Worm (Caenorhabditis elegans) whole organism, L3 larva: ENCODE results near the gene act-1.
A peak's percentile ranks its signal among the peaks of the same experiment; 100 is the strongest.

Experiments
- R02D3.7 ChIP-seq: fragments of 150-350 bp; optimal IDR thresholded peaks from 2 replicates; lab custom pipeline; 2014; ENCODE audit warnings: missing biosample characterization, missing genetic modification characterization
- aly-2 ChIP-seq: fragments of 150-350 bp; optimal IDR thresholded peaks from 2 replicates; lab custom pipeline; 2014; ENCODE audit warnings: missing biosample characterization, missing genetic modification characterization
- ceh-28 ChIP-seq: fragments of 150-350 bp; optimal IDR thresholded peaks from 2 replicates; lab custom pipeline; 2014; ENCODE audit warnings: missing biosample characterization, missing genetic modification reagents, missing genetic modification characterization
- ceh-82 ChIP-seq: fragments of 150-350 bp; optimal IDR thresholded peaks from 2 replicates; lab custom pipeline; 2014; ENCODE audit warnings: missing biosample characterization, missing genetic modification characterization
- ceh-9 ChIP-seq: sonication (generic microtip); optimal IDR thresholded peaks from 2 replicates; lab custom pipeline; 2018; ENCODE audit warnings: missing biosample characterization, missing genetic modification characterization
- egl-27 ChIP-seq: sonication (generic microtip); optimal IDR thresholded peaks from 4 replicates; lab custom pipeline; 2017; ENCODE audit warnings: missing biosample characterization, missing genetic modification reagents, missing genetic modification characterization
- elt-2 ChIP-seq: sonication (generic microtip); optimal IDR thresholded peaks from 2 replicates; lab custom pipeline; 2016; ENCODE audit warnings: missing genetic modification reagents, mild to moderate bottlenecking, missing genetic modification characterization, missing compliant biosample characterization
- fkh-10 ChIP-seq: sonication (generic microtip); optimal IDR thresholded peaks from 2 replicates; lab custom pipeline; 2017; ENCODE audit warnings: missing biosample characterization, missing genetic modification reagents, missing genetic modification characterization
- fkh-2 ChIP-seq: fragments of 150-350 bp; optimal IDR thresholded peaks from 2 replicates; lab custom pipeline; 2014; ENCODE audit warnings: missing biosample characterization, missing genetic modification reagents, missing genetic modification characterization
- fos-1 ChIP-seq: fragments of 150-350 bp; optimal IDR thresholded peaks from 2 replicates; lab custom pipeline; 2014; ENCODE audit warnings: missing biosample characterization, missing genetic modification characterization
- hmg-11 ChIP-seq: sonication (generic microtip); optimal IDR thresholded peaks from 2 replicates; lab custom pipeline; 2016; ENCODE audit warnings: missing genetic modification characterization, missing compliant biosample characterization
- jun-1 ChIP-seq: fragments of 150-350 bp; optimal IDR thresholded peaks from 2 replicates; lab custom pipeline; 2014; ENCODE audit warnings: missing biosample characterization, missing genetic modification reagents, missing genetic modification characterization
- lin-15B ChIP-seq: fragments of 150-350 bp; optimal IDR thresholded peaks from 2 replicates; lab custom pipeline; 2014; ENCODE audit warnings: missing biosample characterization, missing genetic modification characterization
- lin-39 ChIP-seq: fragments of 150-350 bp; optimal IDR thresholded peaks from 2 replicates; lab custom pipeline; 2018; ENCODE audit warnings: missing biosample characterization, missing genetic modification reagents, missing genetic modification characterization
- lsy-12 ChIP-seq: sonication (generic microtip); optimal IDR thresholded peaks from 2 replicates; lab custom pipeline; 2016; ENCODE audit warnings: mild to moderate bottlenecking, missing genetic modification characterization, missing compliant biosample characterization
- mdl-1 ChIP-seq: fragments of 150-350 bp; optimal IDR thresholded peaks from 2 replicates; lab custom pipeline; 2014; ENCODE audit warnings: missing biosample characterization, missing genetic modification characterization
- nfya-1 ChIP-seq: sonication (generic microtip); optimal IDR thresholded peaks from 2 replicates; lab custom pipeline; 2017; ENCODE audit warnings: missing genetic modification characterization, mild to moderate bottlenecking, missing compliant biosample characterization, antibody characterized with exemption, moderate library complexity; ENCODE audit not compliant: insufficient read depth
- nhr-12 ChIP-seq: fragments of 150-350 bp; optimal IDR thresholded peaks from 2 replicates; lab custom pipeline; 2014; ENCODE audit warnings: missing biosample characterization, missing genetic modification characterization
- nhr-23 ChIP-seq: fragments of 150-350 bp; optimal IDR thresholded peaks from 2 replicates; lab custom pipeline; 2014; ENCODE audit warnings: missing biosample characterization, missing genetic modification reagents, missing genetic modification characterization
- nhr-25 ChIP-seq: sonication (generic microtip); optimal IDR thresholded peaks from 2 replicates; lab custom pipeline; 2017; ENCODE audit warnings: missing biosample characterization, missing genetic modification characterization
- nhr-28 ChIP-seq: fragments of 150-350 bp; optimal IDR thresholded peaks from 2 replicates; lab custom pipeline; 2014; ENCODE audit warnings: missing biosample characterization, missing genetic modification characterization
- nhr-43 ChIP-seq: sonication (generic microtip); optimal IDR thresholded peaks from 2 replicates; lab custom pipeline; 2016; ENCODE audit warnings: mild to moderate bottlenecking, missing genetic modification characterization, missing compliant biosample characterization; ENCODE audit not compliant: poor library complexity, severe bottlenecking
- nhr-67 ChIP-seq: fragments of 150-350 bp; optimal IDR thresholded peaks from 2 replicates; lab custom pipeline; 2014; ENCODE audit warnings: missing biosample characterization, missing genetic modification characterization
- nhr-76 ChIP-seq: fragments of 150-350 bp; sonication (generic microtip); optimal IDR thresholded peaks from 5 replicates; lab custom pipeline; 2014; ENCODE audit warnings: missing biosample characterization, missing genetic modification characterization
- pha-4 ChIP-seq: fragments of 150-350 bp; optimal IDR thresholded peaks from 2 replicates; lab custom pipeline; 2014; ENCODE audit warnings: missing biosample characterization, missing genetic modification reagents, missing genetic modification characterization
- pqm-1 ChIP-seq: fragments of 150-350 bp; optimal IDR thresholded peaks from 2 replicates; lab custom pipeline; 2017; ENCODE audit warnings: missing biosample characterization, missing genetic modification characterization, inconsistent platforms
- sea-2 ChIP-seq: fragments of 150-350 bp; sonication (generic microtip); optimal IDR thresholded peaks from 4 replicates; lab custom pipeline; 2014; ENCODE audit warnings: missing biosample characterization, missing genetic modification reagents, missing genetic modification characterization
- snpc-4 ChIP-seq: fragments of 150-350 bp; optimal IDR thresholded peaks from 2 replicates; lab custom pipeline; 2014; ENCODE audit warnings: missing biosample characterization, missing genetic modification characterization
- tbx-2 ChIP-seq: sonication (generic microtip); optimal IDR thresholded peaks from 2 replicates; lab custom pipeline; 2016; ENCODE audit warnings: mild to moderate bottlenecking, missing genetic modification characterization, missing compliant biosample characterization
- unc-39 ChIP-seq: sonication (generic microtip); optimal IDR thresholded peaks from 4 replicates; lab custom pipeline; 2017; ENCODE audit warnings: missing biosample characterization, missing genetic modification characterization
- unc-62 ChIP-seq: fragments of 150-350 bp; sonication (generic microtip); optimal IDR thresholded peaks from 4 replicates; lab custom pipeline; 2014; ENCODE audit warnings: missing biosample characterization, missing genetic modification reagents, missing genetic modification characterization
- zag-1 ChIP-seq: fragments of 150-350 bp; optimal IDR thresholded peaks from 2 replicates; lab custom pipeline; 2014; ENCODE audit warnings: missing biosample characterization, missing genetic modification characterization
- ztf-11 ChIP-seq: fragments of 150-350 bp; optimal IDR thresholded peaks from 2 replicates; lab custom pipeline; 2014; ENCODE audit warnings: missing biosample characterization, missing genetic modification characterization

The act-1 gene

DNA sequence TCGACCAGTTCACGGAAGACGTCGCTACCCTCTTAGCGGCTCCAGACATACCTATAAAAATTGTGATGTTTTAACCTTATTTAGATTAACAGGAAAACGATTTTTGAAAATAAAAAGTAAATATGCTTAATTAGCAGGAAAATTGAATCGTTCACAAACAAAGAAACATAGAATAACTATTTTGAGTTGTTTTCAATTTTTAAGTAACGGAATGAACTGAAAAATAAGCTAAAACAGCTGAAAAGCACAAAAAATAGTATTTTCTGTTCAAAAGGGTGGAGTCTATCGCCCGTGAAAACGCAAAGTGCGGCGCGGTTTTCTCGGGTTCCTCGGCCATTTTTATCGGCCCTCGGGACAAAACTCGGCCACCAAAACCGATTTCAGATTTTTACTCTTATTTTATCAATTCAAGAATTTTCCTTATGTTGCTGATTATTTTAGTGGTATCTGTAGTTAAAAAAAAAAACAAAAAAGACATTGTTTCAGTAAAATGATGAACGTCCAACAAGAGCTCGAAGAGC is 43.0 kb downstream of the act-1 start, which contains the start of the genes atp-5 and lmtr-3:
TSS of gene atp-5 (minus strand) at position 51 of the 521 bp plus-strand sequence.
TSS of gene lmtr-3 (plus strand) at position 370 of the 521 bp plus-strand sequence.
- peak; percentile 74 for TF ChIP-seq nfya-1 (tag; lab: Kevin White, UChicago)
- peak; percentile 91 for TF ChIP-seq nhr-43 (tag; lab: Kevin White, UChicago)
- no peak for TF ChIP-seq fkh-2
- peak; percentile 14 for TF ChIP-seq R02D3.7
- peak; percentile 80 for TF ChIP-seq hmg-11
- TF ChIP-seq nhr-23 (tag; lab: Kevin White, UChicago) = peak; percentile 52
- TF ChIP-seq elt-2 (tag; lab: Kevin White, UChicago) = peak; percentile 64
- no peak for TF ChIP-seq nhr-28
- TF ChIP-seq lsy-12 = peak; percentile 52
- peak; percentile 65 for TF ChIP-seq lin-39 (tag; lab: Kevin White, UChicago)
- peak; percentile 64 for TF ChIP-seq nhr-25 (tag; lab: Kevin White, UChicago)
- TF ChIP-seq lin-15B (tag; lab: Kevin White, UChicago) = peak; percentile 85
- peak; percentile 42 for TF ChIP-seq pqm-1
- peak; percentile 81 for TF ChIP-seq pha-4 (tag; lab: Kevin White, UChicago)
- TF ChIP-seq tbx-2 (tag; lab: Kevin White, UChicago) = no peak
- TF ChIP-seq snpc-4 (tag; lab: Kevin White, UChicago) = peak; percentile 81
- no peak for TF ChIP-seq nhr-67 (tag; lab: Kevin White, UChicago)
- no peak for TF ChIP-seq fkh-10 (GFP tag; lab: Kevin White, UChicago)

DNA sequence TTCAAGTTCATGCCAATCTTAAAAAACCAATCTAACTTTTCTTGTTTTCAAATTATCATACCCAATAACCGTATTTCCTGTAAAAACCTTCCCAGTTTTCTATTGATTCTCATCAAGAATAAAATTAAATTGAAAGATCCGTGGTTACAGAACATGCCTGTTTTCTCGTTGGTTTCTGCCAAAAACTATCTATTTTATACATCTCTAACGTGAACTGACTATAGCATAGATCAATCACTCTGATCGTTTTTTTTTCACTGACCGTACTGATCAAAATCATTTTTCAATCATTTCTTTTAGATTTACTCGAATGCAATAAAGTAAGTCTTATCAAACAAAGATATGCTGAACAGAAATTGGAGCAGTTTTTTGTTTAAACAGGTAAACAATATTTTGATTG is 44.1 kb downstream of the act-1 start, which contains the start of gene C06H2.2:
TSS of gene C06H2.2 (plus strand) at position 301 of the 400 bp plus-strand sequence.
- TF ChIP-seq egl-27 (tag; lab: Kevin White, UChicago) = no peak
- TF ChIP-seq sea-2 (GFP tag; lab: Kevin White, UChicago) = no peak
- no peak for TF ChIP-seq fos-1 (tag; lab: Kevin White, UChicago)
- no peak for TF ChIP-seq nhr-76 (tag; lab: Kevin White, UChicago)
- no peak for TF ChIP-seq aly-2
- no peak for TF ChIP-seq lsy-12
- no peak for TF ChIP-seq nhr-12
- no peak for TF ChIP-seq ztf-11
- TF ChIP-seq jun-1 (tag; lab: Kevin White, UChicago) = no peak
- TF ChIP-seq zag-1 (tag; lab: Kevin White, UChicago) = no peak
- no peak for TF ChIP-seq unc-62 (GFP tag; lab: Kevin White, UChicago)
- TF ChIP-seq ceh-82 (tag; lab: Kevin White, UChicago) = no peak
- TF ChIP-seq mdl-1 = no peak
- no peak for TF ChIP-seq fkh-2
- TF ChIP-seq ceh-9 (tag; lab: Kevin White, UChicago) = no peak
- no peak for TF ChIP-seq elt-2 (tag; lab: Kevin White, UChicago)
- TF ChIP-seq ceh-28 = no peak
- TF ChIP-seq unc-39 (tag; lab: Kevin White, UChicago) = no peak
- TF ChIP-seq hmg-11 = no peak
- no peak for TF ChIP-seq nhr-28

DNA sequence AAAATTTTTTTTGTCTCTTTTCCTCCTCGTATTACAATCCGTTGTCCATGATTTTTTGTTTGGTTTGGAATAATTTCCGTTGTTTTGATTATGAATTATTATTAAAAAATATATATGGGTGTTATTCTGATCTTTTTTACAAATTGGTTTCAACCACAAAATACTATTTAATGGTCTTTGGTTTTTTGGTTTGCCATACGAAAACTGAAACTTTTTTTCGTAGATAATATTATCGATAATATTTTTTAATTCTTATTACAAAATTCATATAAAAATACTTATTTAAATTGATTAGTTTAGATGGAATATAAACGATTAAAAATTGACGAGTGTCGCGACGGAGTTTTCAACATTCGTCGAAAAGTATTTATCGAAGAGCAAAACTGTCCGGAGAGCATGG is 46.3 kb downstream of the act-1 start, which contains the start of gene jmjd-5:
TSS of gene jmjd-5 (plus strand) at position 301 of the 400 bp plus-strand sequence.
- TF ChIP-seq lsy-12 (no peak), nfya-1 (tag; lab: Kevin White, UChicago) (no peak), nhr-28 (no peak), aly-2 (no peak), ceh-9 (tag; lab: Kevin White, UChicago) (no peak), unc-62 (GFP tag; lab: Kevin White, UChicago) (no peak)

DNA sequence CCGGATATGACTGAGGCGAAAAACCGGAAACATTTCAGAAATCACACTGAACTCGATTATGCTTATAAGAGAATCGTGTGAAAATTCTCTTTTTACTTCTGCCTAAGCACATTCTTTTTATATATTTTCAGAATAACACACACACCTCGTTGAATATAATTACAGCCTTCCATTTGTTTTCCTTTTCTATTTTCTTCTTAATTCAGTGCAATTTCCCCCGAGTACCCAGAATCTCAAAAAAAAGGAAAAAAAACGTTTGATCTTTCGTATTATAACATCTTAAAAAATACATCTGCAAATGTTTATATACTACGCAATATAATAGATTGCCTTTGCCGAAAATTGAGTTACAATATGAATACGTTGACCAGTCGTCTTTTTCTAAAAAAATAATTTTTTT is 50.9 kb downstream of the act-1 start:
- no peak for TF ChIP-seq fos-1 (tag; lab: Kevin White, UChicago)
